Fruit fly (Drosophila melanogaster): ENCODE data around the gene FoxK.
A peak's percentile ranks its signal among the peaks of the same experiment; 100 is the strongest.

DNA sequence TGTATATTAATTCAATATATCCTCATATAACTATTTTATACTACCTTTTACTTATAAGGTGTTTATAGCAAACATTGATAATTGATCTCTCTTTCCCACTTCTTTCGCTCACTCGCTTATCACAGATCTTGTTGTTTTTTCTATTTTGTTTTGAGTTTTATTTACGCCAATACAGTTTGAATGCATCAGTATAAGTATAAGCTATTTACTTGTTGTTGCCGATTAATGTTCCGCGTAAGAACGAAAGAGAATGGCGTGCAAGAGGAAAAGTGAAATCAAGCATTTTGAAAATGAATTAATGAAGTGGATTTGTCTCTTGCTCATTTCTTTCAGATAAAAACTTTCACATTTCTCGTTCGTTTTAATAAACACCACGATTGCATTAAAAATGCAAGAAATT, 37.0 kb downstream of the FoxK start:
- TF ChIP-seq EcR (GFP tag; optimal IDR thresholded peaks at IDR 0.05) (peak; percentile 15), gl (tag; optimal IDR thresholded peaks at IDR 0.05) (no peak), CG14655 (GFP tag; optimal IDR thresholded peaks at IDR 0.05) (no peak), CG17806 (tag; optimal IDR thresholded peaks at IDR 0.05) (no peak), CG15710 (tag; optimal IDR thresholded peaks at IDR 0.05) (no peak)

Data from whole organism, pupa.